Worm (Caenorhabditis elegans) whole organism, L4/young adult: ENCODE results near the gene pafo-1.

Source experiments
- W03F9.2 ChIP-seq: fragments of 150-350 bp; optimal IDR thresholded peaks from 2 replicates; lab custom pipeline; 2014; ENCODE audit warnings: missing biosample characterization, missing genetic modification characterization
- dao-5 ChIP-seq: sonication (generic microtip); optimal IDR thresholded peaks from 2 replicates; lab custom pipeline; 2016; ENCODE audit warnings: missing genotype, missing genetic modification characterization, moderate library complexity, missing compliant biosample characterization
- him-1 ChIP-seq: sonication (generic microtip); optimal IDR thresholded peaks from 2 replicates; lab custom pipeline; 2016; ENCODE audit warnings: missing genotype, missing genetic modification reagents, missing genetic modification characterization, missing compliant biosample characterization

The pafo-1 gene

ce11 chrV:11536667-11537066 is 15.2 kb downstream of the pafo-1 start:
- TF ChIP-seq W03F9.2 (tag; lab: Kevin White, UChicago) (no peak), him-1 (no peak), dao-5 (no peak)

DNA sequence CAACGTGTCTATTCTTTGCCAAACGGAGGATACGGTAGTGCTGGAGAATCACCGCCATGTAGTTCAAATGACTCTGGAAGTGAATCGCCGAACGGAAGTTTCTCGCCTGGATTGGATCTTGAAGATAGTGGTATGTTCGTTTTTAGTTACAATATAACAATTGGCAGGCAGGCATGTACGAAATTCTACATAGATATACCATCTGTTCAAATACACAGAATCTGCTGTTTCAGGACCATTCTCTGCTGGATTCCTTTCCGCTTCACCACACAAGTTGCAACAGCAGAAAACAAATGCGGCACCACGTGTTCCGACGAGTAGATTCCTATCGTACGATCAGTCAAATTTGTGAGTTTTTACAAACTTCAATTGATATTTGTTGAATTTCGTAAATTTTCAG is 18.0 kb downstream of the pafo-1 start:
- no peak for TF ChIP-seq dao-5
- no peak for TF ChIP-seq him-1
- TF ChIP-seq W03F9.2 (tag; lab: Kevin White, UChicago), result no peak

ce11 chrV:11541284-11541683 is 19.8 kb downstream of the pafo-1 start:
- TF ChIP-seq W03F9.2 (tag; lab: Kevin White, UChicago), result no peak
- TF ChIP-seq dao-5, result no peak
- no peak for TF ChIP-seq him-1

DNA sequence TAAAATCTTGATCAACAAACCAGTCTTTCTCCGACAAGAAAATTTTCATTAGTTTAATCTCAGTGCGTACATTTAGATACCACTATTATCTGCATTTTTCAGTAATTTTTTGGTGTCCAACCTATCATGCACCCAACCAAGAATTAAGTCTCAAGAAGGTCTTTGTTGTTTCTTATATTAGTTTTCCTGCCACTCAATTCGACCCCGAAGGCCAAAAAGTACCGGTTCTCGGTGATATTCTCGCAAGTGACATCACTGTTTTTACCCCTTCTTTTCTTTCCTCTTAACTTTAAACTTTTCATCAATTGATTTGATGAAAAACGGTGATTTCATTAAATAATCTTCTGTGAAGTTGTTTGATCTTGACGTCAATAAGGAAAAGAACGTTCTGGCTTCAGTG is 22.1 kb downstream of the pafo-1 start, which contains the start of gene F38B7.2:
Gene F38B7.2, plus strand, starts transcription at position 400 of the 400 bp plus-strand sequence.
- TF ChIP-seq W03F9.2 (tag; lab: Kevin White, UChicago), result no peak
- no peak for TF ChIP-seq dao-5
- TF ChIP-seq him-1, result no peak

- TF ChIP-seq him-1 (no peak), W03F9.2 (tag; lab: Kevin White, UChicago) (no peak), dao-5 (no peak)
Measured at ce11 chrV:11545227-11545626, 23.7 kb downstream of the pafo-1 start, which contains the start of gene F38B7.10. Gene F38B7.10 (plus strand): TSS chrV:11545527.

DNA sequence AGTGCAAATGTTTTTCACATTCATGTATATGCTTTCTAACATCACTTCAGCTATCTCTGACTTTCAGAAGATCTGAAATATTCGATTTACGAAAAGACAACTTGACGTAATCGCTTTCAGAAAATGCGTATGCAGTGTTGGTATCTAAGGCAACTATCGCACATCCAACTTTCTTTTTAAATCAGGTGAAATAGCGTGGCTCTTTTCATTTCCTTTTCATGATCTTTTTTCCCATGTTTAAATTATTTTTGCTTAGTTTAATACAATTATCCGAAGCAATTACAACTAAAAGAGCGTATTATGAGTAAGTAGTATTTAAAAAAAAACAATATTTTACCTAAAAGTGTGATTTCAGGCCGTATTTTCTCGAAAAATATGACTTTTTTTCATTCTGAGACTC is 25.3 kb downstream of the pafo-1 start, which contains the start of gene F38B7.11:
Gene F38B7.11, plus strand, starts transcription at position 301 of the 400 bp plus-strand sequence.
- no peak for TF ChIP-seq him-1
- TF ChIP-seq W03F9.2 (tag; lab: Kevin White, UChicago), result no peak
- no peak for TF ChIP-seq dao-5

DNA sequence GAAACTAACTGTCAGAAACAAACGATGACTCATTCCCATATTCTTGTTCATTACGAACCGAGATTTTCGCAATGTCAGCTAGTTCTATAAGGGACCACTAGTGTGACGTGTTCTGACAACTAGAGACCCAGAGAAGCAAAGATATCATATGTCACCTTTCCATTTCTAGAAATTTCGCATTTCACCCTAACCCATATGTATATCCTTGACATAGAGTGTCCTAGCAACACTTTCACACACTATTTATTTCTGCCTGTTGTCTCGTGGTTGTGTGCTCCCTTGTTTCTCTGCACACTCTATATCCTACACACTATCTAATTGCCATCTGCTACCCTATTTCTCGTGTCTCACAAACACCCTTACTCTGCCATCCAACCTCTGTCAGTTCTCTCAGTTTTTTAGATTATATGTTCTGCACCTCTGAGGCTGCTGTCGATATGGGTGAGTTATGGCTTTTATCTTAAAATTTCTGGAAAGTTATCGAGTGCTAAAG is 27.5 kb downstream of the pafo-1 start, which contains the start of the genes F38B7.17 and F38B7.3:
Gene F38B7.17, minus strand, starts transcription at position 51 of the 493 bp plus-strand sequence.
Gene F38B7.3, plus strand, starts transcription at position 194 of the 493 bp plus-strand sequence.
- no peak for TF ChIP-seq him-1
- TF ChIP-seq W03F9.2 (tag; lab: Kevin White, UChicago), result no peak
- TF ChIP-seq dao-5, result no peak

DNA sequence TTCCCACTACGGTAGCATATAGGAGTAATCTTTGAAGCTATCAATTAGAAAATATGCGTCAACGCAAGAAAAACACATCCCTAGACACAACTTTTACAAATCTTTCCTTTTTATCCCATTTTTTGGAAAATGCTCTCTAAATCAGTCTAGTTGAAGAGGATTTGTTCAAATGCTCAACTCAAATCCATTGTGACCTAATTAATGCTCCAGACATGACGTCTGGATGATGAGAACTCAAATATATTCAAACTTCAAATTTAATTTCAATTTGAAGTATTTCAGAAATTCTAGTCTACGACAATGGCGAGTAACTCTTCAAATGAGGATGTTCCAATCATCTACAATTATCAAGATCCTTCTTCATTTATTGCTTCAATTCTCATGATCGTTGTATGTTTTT is 30.9 kb downstream of the pafo-1 start, which contains the start of gene srx-85:
Gene srx-85, plus strand, starts transcription at position 301 of the 400 bp plus-strand sequence.
- TF ChIP-seq dao-5, result no peak
- no peak for TF ChIP-seq W03F9.2 (tag; lab: Kevin White, UChicago)
- no peak for TF ChIP-seq him-1

DNA sequence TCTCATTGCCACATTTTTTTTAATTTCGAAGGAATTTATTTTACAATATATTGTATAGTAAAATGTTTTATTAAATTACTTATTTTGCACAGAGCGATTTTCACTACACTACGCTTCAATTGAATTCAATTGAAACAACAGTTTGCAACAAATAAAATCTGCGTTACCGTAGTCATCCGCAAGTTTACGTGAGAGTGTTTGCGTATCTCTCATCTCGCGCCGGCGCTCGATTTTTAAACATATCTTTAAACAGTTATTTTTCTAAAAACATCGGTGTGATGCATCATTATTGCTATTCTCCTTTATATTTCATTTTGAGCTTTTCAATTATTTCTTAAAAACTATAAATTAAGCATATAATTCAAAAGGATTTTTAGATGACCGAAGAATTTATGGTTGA is 32.8 kb downstream of the pafo-1 start, which contains the start of gene duo-1:
Gene duo-1, plus strand, starts transcription at position 371 of the 400 bp plus-strand sequence.
- no peak for TF ChIP-seq him-1
- no peak for TF ChIP-seq dao-5
- TF ChIP-seq W03F9.2 (tag; lab: Kevin White, UChicago), result no peak

- TF ChIP-seq dao-5, result no peak
- no peak for TF ChIP-seq W03F9.2 (tag; lab: Kevin White, UChicago)
- TF ChIP-seq him-1, result no peak
Measured at ce11 chrV:11562643-11563042, 41.1 kb downstream of the pafo-1 start, which contains the start of gene srx-86. Gene srx-86 (plus strand): TSS chrV:11562943.

- TF ChIP-seq dao-5, result no peak
- no peak for TF ChIP-seq him-1
- TF ChIP-seq W03F9.2 (tag; lab: Kevin White, UChicago), result no peak
Measured at ce11 chrV:11564573-11564972, 43.1 kb downstream of the pafo-1 start, which contains the start of gene srx-87. Gene srx-87 (plus strand): TSS chrV:11564873.

- TF ChIP-seq him-1, result no peak
- no peak for TF ChIP-seq dao-5
- no peak for TF ChIP-seq W03F9.2 (tag; lab: Kevin White, UChicago)
Measured at ce11 chrV:11570169-11570651, 48.7 kb downstream of the pafo-1 start, which contains the start of the genes nhr-101 and pms-2. Gene nhr-101 (plus strand): TSS chrV:11570476. Gene pms-2 (minus strand): TSS chrV:11570601.
